Worm (Caenorhabditis elegans) whole organism, L1 larva: ENCODE data around the gene ncs-6.
A peak's percentile ranks its signal among the peaks of the same experiment; 100 is the strongest.

Source experiments
- C04F5.9 ChIP-seq: sonication (generic microtip); optimal IDR thresholded peaks from 2 replicates; lab custom pipeline; 2016; ENCODE audit warnings: missing genetic modification characterization, missing compliant biosample characterization
- C34B4.2 ChIP-seq: sonication (generic microtip); optimal IDR thresholded peaks from 2 replicates; lab custom pipeline; 2017; ENCODE audit warnings: mild to moderate bottlenecking, missing genetic modification characterization, missing compliant biosample characterization
- F16B12.6 ChIP-seq: fragments of 150-350 bp; optimal IDR thresholded peaks from 2 replicates; lab custom pipeline; 2014; ENCODE audit warnings: missing biosample characterization, missing genetic modification characterization
- ceh-82 ChIP-seq, 3 experiments: fragments of 150-350 bp in 1 of 3; sonication (generic microtip) in 2 of 3; optimal IDR thresholded peaks; 2 replicates each; lab custom pipeline; 2014 to 2017; ENCODE audit warnings: missing biosample characterization in 3 of 3, missing genetic modification characterization in 3 of 3
- ces-1 ChIP-seq: fragments of 150-350 bp; optimal IDR thresholded peaks from 2 replicates; lab custom pipeline; 2014; ENCODE audit warnings: missing biosample characterization, missing genetic modification reagents, missing genetic modification characterization
- dpl-1 ChIP-seq, 3 experiments: fragments of 150-350 bp in 2 of 3; sonication (generic microtip) in 1 of 3; optimal IDR thresholded peaks; 2 replicates each; lab custom pipeline; 2014 to 2017; ENCODE audit warnings: missing biosample characterization in 3 of 3, missing genetic modification characterization in 3 of 3, missing genetic modification reagents in 3 of 3
- efl-1 ChIP-seq, 4 experiments: fragments of 150-350 bp; optimal IDR thresholded peaks in 3 of 4; peaks in 1 of 4; 1 replicate in 1 of 4; 2 replicates in 3 of 4; lab custom pipeline; 2014; ENCODE audit warnings: missing biosample characterization in 2 of 4, missing genetic modification characterization in 2 of 4, missing genetic modification reagents in 2 of 4
- elt-2 ChIP-seq: sonication (generic microtip); optimal IDR thresholded peaks from 2 replicates; lab custom pipeline; 2016; ENCODE audit warnings: missing genetic modification characterization, mild to moderate bottlenecking, inconsistent platforms, missing compliant biosample characterization, missing genetic modification reagents
- fkh-4 ChIP-seq: sonication (generic microtip); optimal IDR thresholded peaks from 2 replicates; lab custom pipeline; 2016; ENCODE audit warnings: missing compliant biosample characterization, missing genetic modification characterization, borderline replicate concordance
- fkh-8 ChIP-seq: sonication (generic microtip); optimal IDR thresholded peaks from 2 replicates; lab custom pipeline; 2016; ENCODE audit warnings: mild to moderate bottlenecking, missing genetic modification characterization, missing compliant biosample characterization
- hlh-17 ChIP-seq: fragments of 200-800 bp; sonication (Bioruptor generic); optimal IDR thresholded peaks from 2 replicates; lab custom pipeline; 2018; ENCODE audit warnings: missing genetic modification characterization, mild to moderate bottlenecking, missing compliant biosample characterization, moderate library complexity, borderline replicate concordance
- hlh-4 ChIP-seq: sonication (generic microtip); optimal IDR thresholded peaks from 2 replicates; lab custom pipeline; 2016; ENCODE audit warnings: mild to moderate bottlenecking, missing genetic modification characterization, missing compliant biosample characterization
- hpl-2 ChIP-seq: fragments of 150-350 bp; optimal IDR thresholded peaks from 2 replicates; lab custom pipeline; 2014; ENCODE audit warnings: missing biosample characterization, missing genetic modification reagents, missing genetic modification characterization
- isw-1 ChIP-seq: fragments of 200-800 bp; sonication (Bioruptor generic); IDR thresholded peaks from 2 replicates; pipeline ENCODE4 v1.3.6; 2022; ENCODE audit warnings: missing genetic modification characterization, missing compliant biosample characterization
- jun-1 ChIP-seq: fragments of 150-350 bp; optimal IDR thresholded peaks from 2 replicates; lab custom pipeline; 2014; ENCODE audit warnings: missing biosample characterization, missing genetic modification reagents, missing genetic modification characterization
- lin-15B ChIP-seq: fragments of 150-350 bp; sonication (generic microtip); optimal IDR thresholded peaks from 3 replicates; lab custom pipeline; 2014; ENCODE audit warnings: missing biosample characterization, missing genetic modification characterization
- lin-35 ChIP-seq, 2 experiments: fragments of 150-350 bp; optimal IDR thresholded peaks; 2 replicates each; lab custom pipeline; 2014; ENCODE audit warnings: missing biosample characterization in 2 of 2, missing genetic modification characterization in 2 of 2, missing genetic modification reagents in 2 of 2
- lir-3 ChIP-seq: sonication (generic microtip); optimal IDR thresholded peaks from 2 replicates; lab custom pipeline; 2016; ENCODE audit warnings: mild to moderate bottlenecking, missing genetic modification characterization, moderate library complexity, missing compliant biosample characterization; ENCODE audit not compliant: poor library complexity
- lsy-2 ChIP-seq, 2 experiments: fragments of 150-350 bp; optimal IDR thresholded peaks; 2 replicates each; lab custom pipeline; 2014; ENCODE audit warnings: missing biosample characterization in 2 of 2, missing genetic modification characterization in 2 of 2
- mdl-1 ChIP-seq, 2 experiments: fragments of 150-350 bp; optimal IDR thresholded peaks; 2 replicates each; lab custom pipeline; 2014 to 2017; ENCODE audit warnings: missing biosample characterization in 2 of 2, missing genetic modification characterization in 2 of 2, inconsistent platforms in 1 of 2
- mef-2 ChIP-seq: fragments of 150-350 bp; optimal IDR thresholded peaks from 2 replicates; lab custom pipeline; 2014; ENCODE audit warnings: missing biosample characterization, missing genetic modification characterization
- mep-1 ChIP-seq: fragments of 150-350 bp; optimal IDR thresholded peaks from 2 replicates; lab custom pipeline; 2014; ENCODE audit warnings: missing biosample characterization, missing genetic modification characterization
- nhr-12 ChIP-seq: sonication (generic microtip); optimal IDR thresholded peaks from 2 replicates; lab custom pipeline; 2017; ENCODE audit warnings: missing biosample characterization, missing genetic modification characterization
- nhr-19 ChIP-seq: fragments of 200-800 bp; sonication (Bioruptor generic); conservative IDR thresholded peaks from 2 replicates; pipeline ENCODE4 v1.3.6; 2022; ENCODE audit warnings: missing genetic modification characterization, missing compliant biosample characterization
- nhr-20 ChIP-seq: sonication (generic microtip); optimal IDR thresholded peaks from 2 replicates; lab custom pipeline; 2016; ENCODE audit warnings: mild to moderate bottlenecking, missing genetic modification characterization, missing compliant biosample characterization
- nhr-28 ChIP-seq: fragments of 150-350 bp; optimal IDR thresholded peaks from 2 replicates; lab custom pipeline; 2014; ENCODE audit warnings: missing biosample characterization, missing genetic modification characterization
- nhr-47 ChIP-seq: sonication (generic microtip); optimal IDR thresholded peaks from 2 replicates; lab custom pipeline; 2016; ENCODE audit warnings: mild to moderate bottlenecking, missing genetic modification characterization, moderate library complexity, missing compliant biosample characterization
- nhr-85 ChIP-seq: sonication (generic microtip); peaks from one replicate; lab custom pipeline; 2016; ENCODE audit warnings: missing genetic modification characterization, inconsistent platforms, missing compliant biosample characterization
- nhr-90 ChIP-seq: sonication (generic microtip); optimal IDR thresholded peaks from 2 replicates; lab custom pipeline; 2016; ENCODE audit warnings: mild to moderate bottlenecking, missing genetic modification characterization, missing compliant biosample characterization; ENCODE audit not compliant: poor library complexity
- pag-3 ChIP-seq: sonication (generic microtip); optimal IDR thresholded peaks from 2 replicates; lab custom pipeline; 2017; ENCODE audit warnings: missing genetic modification characterization, mild to moderate bottlenecking, missing compliant biosample characterization, antibody characterized with exemption, borderline replicate concordance; ENCODE audit not compliant: insufficient read depth
- rnt-1 ChIP-seq: sonication (generic microtip); optimal IDR thresholded peaks from 2 replicates; lab custom pipeline; 2016; ENCODE audit warnings: mild to moderate bottlenecking, missing genetic modification characterization, moderate library complexity, missing compliant biosample characterization
- snu-23 ChIP-seq: sonication (generic microtip); optimal IDR thresholded peaks from 2 replicates; lab custom pipeline; 2016; ENCODE audit warnings: missing genetic modification characterization, missing compliant biosample characterization
- sptf-1 ChIP-seq: fragments of 150-350 bp; optimal IDR thresholded peaks from 2 replicates; lab custom pipeline; 2014; ENCODE audit warnings: missing biosample characterization, missing genetic modification characterization
- swsn-7 ChIP-seq: sonication (generic microtip); optimal IDR thresholded peaks from 2 replicates; lab custom pipeline; 2016; ENCODE audit warnings: missing genetic modification characterization, missing compliant biosample characterization
- vab-15 ChIP-seq: sonication (generic microtip); optimal IDR thresholded peaks from 2 replicates; lab custom pipeline; 2017; ENCODE audit warnings: missing genotype, mild to moderate bottlenecking, missing genetic modification characterization, missing compliant biosample characterization
- zag-1 ChIP-seq: fragments of 150-350 bp; optimal IDR thresholded peaks from 2 replicates; lab custom pipeline; 2014; ENCODE audit warnings: missing biosample characterization, missing genetic modification characterization
- ztf-4 ChIP-seq: fragments of 150-350 bp; optimal IDR thresholded peaks from 2 replicates; lab custom pipeline; 2014; ENCODE audit warnings: missing biosample characterization, missing genetic modification characterization

ncs-6 gene

ce11 chrII:3528256-3528655 is at the start of gene ncs-6:
Gene ncs-6, minus strand, starts transcription at chrII:3528516.
- no peak for TF ChIP-seq mdl-1 (tag; optimal IDR thresholded peaks at IDR 0.05; lab: Kevin White, UChicago)
- no peak for TF ChIP-seq nhr-19 (GFP tag; lab: Robert Waterston, UW)
- TF ChIP-seq fkh-8 (tag; lab: Kevin White, UChicago): peak; percentile 73

ce11 chrII:3576742-3577141 is 48.4 kb upstream of the ncs-6 start, which contains the start of gene clec-132:
Gene clec-132, plus strand, starts transcription at chrII:3577042.
- TF ChIP-seq fkh-4 (no peak), ces-1 (GFP tag; lab: Kevin White, UChicago) (no peak), mep-1 (tag; lab: Kevin White, UChicago) (no peak), nhr-47 (tag; lab: Kevin White, UChicago) (no peak), fkh-8 (tag; lab: Kevin White, UChicago) (no peak), ztf-4 (tag; lab: Kevin White, UChicago) (no peak), pag-3 (tag; lab: Kevin White, UChicago) (no peak)

- TF ChIP-seq nhr-47 (tag; lab: Kevin White, UChicago): no peak
- no peak for TF ChIP-seq nhr-28 (tag; lab: Kevin White, UChicago)
- TF ChIP-seq isw-1 (GFP tag; lab: Robert Waterston, UW): no peak
- TF ChIP-seq hlh-4 (tag; lab: Kevin White, UChicago): no peak
Measured at ce11 chrII:3573255-3573654, 44.9 kb upstream of the ncs-6 start, which contains the start of gene clec-130. Gene clec-130, plus strand, starts transcription at chrII:3573555.

- no peak for TF ChIP-seq fkh-8 (tag; lab: Kevin White, UChicago)
- TF ChIP-seq mef-2 (tag; lab: Kevin White, UChicago): no peak
- TF ChIP-seq C04F5.9: no peak
- no peak for TF ChIP-seq swsn-7
- TF ChIP-seq lsy-2 (tag; optimal IDR thresholded peaks at IDR 0.05; lab: Kevin White, UChicago): no peak
- TF ChIP-seq lin-15B: no peak
- TF ChIP-seq ceh-82 (tag; optimal IDR thresholded peaks at IDR 0.05; lab: Kevin White, UChicago): no peak
Measured at ce11 chrII:3570927-3571538, 42.7 kb upstream of the ncs-6 start, which contains the start of the genes clec-128 and clec-129. Gene clec-128, minus strand, starts transcription at chrII:3571027. Gene clec-129, plus strand, starts transcription at chrII:3571488.

ce11 chrII:3569118-3569517 is 40.8 kb upstream of the ncs-6 start, which contains the start of gene clec-127:
Gene clec-127, minus strand, starts transcription at chrII:3569218.
- TF ChIP-seq hpl-2 (no peak), jun-1 (tag; lab: Kevin White, UChicago) (no peak), lir-3 (tag; lab: Kevin White, UChicago) (no peak), zag-1 (tag; lab: Kevin White, UChicago) (no peak), ces-1 (GFP tag; lab: Kevin White, UChicago) (no peak), F16B12.6 (tag; lab: Kevin White, UChicago) (no peak), hlh-17 (GFP tag; lab: Kevin White, UChicago) (no peak), C34B4.2 (tag; lab: Kevin White, UChicago) (no peak), sptf-1 (tag; lab: Kevin White, UChicago) (no peak), hlh-4 (tag; lab: Kevin White, UChicago) (no peak), vab-15 (tag; lab: Kevin White, UChicago) (no peak), nhr-12 (tag; lab: Kevin White, UChicago) (no peak), snu-23 (no peak), swsn-7 (no peak)

ce11 chrII:3567576-3567975 is 39.3 kb upstream of the ncs-6 start:
- TF ChIP-seq elt-2 (tag; lab: Kevin White, UChicago): peak; percentile 34
- peak; percentile 17 for TF ChIP-seq fkh-8 (tag; lab: Kevin White, UChicago)
- TF ChIP-seq nhr-20: peak; percentile 45
- TF ChIP-seq nhr-90 (tag; lab: Kevin White, UChicago): peak; percentile 58
- TF ChIP-seq lin-35 (GFP tag; optimal IDR thresholded peaks at IDR 0.05; lab: Kevin White, UChicago): peak in 1 of 2 experiments; percentile 24
- TF ChIP-seq dpl-1 (GFP tag; optimal IDR thresholded peaks at IDR 0.05; lab: Kevin White, UChicago): peak in 1 of 3 experiments; percentile 12
- peak in 1 of 3 experiments; percentile 21 for TF ChIP-seq ceh-82 (tag; optimal IDR thresholded peaks at IDR 0.05; lab: Kevin White, UChicago)
- peak; percentile 50 for TF ChIP-seq rnt-1 (tag; lab: Kevin White, UChicago)
- TF ChIP-seq nhr-85 (tag; lab: Kevin White, UChicago): peak; percentile 70
- peak; percentile 14 to 29 for TF ChIP-seq efl-1 (optimal IDR thresholded peaks at IDR 0.05; lab: Kevin White, UChicago)
- TF ChIP-seq efl-1 (GFP tag; optimal IDR thresholded peaks at IDR 0.05 in 1 of 2; lab: Kevin White, UChicago): peak in 1 of 2 experiments; percentile 91
- peak; percentile 37 for TF ChIP-seq nhr-19 (GFP tag; lab: Robert Waterston, UW)
- peak; percentile 11 for TF ChIP-seq swsn-7
